Worm (Caenorhabditis elegans): ENCODE measurements around the gene zak-1.

The zak-1 gene

ce11 chrIII:6805397-6805796, 51.2 kb downstream of the zak-1 start:
- TF ChIP-seq ama-1 (optimal IDR thresholded peaks at IDR 0.05) = no peak
- TF ChIP-seq mec-3 (tag; optimal IDR thresholded peaks at IDR 0.05; ENCODE audit: borderline replicate concordance) = no peak
- TF ChIP-seq gmeb-2 (tag; optimal IDR thresholded peaks at IDR 0.05) = peak; percentile 44
- TF ChIP-seq dmd-4 (tag; optimal IDR thresholded peaks at IDR 0.05; ENCODE audit: borderline replicate concordance) = peak; percentile 35
- peak; percentile 13 for TF ChIP-seq madf-2 (tag; optimal IDR thresholded peaks at IDR 0.05)
- peak; percentile 35 for TF ChIP-seq ttx-3 (tag; optimal IDR thresholded peaks at IDR 0.05)
- TF ChIP-seq ceh-34 (tag; optimal IDR thresholded peaks at IDR 0.05) = peak; percentile 7
- TF ChIP-seq ceh-24 (tag; optimal IDR thresholded peaks at IDR 0.05) = no peak
- peak; percentile 40 for TF ChIP-seq nhr-232 (tag; optimal IDR thresholded peaks at IDR 0.05)
- peak; percentile 27 for TF ChIP-seq sdc-2 (tag; optimal IDR thresholded peaks at IDR 0.05)
- peak; percentile 18 for TF ChIP-seq lin-11 (tag; optimal IDR thresholded peaks at IDR 0.05)
- no peak for TF ChIP-seq ceh-2 (tag; optimal IDR thresholded peaks at IDR 0.05)
- TF ChIP-seq nfya-1 (tag; optimal IDR thresholded peaks at IDR 0.05) = no peak
- TF ChIP-seq fax-1 (tag; optimal IDR thresholded peaks at IDR 0.05) = peak; percentile 4
- peak; percentile 26 for TF ChIP-seq ceh-18 (tag; optimal IDR thresholded peaks at IDR 0.05)
- TF ChIP-seq ahr-1 (tag; optimal IDR thresholded peaks at IDR 0.05) = no peak
- TF ChIP-seq sox-4 (tag; optimal IDR thresholded peaks at IDR 0.05) = peak; percentile 33
- no peak for TF ChIP-seq syd-9 (tag; optimal IDR thresholded peaks at IDR 0.05)
- no peak for TF ChIP-seq hlh-13 (GFP tag; optimal IDR thresholded peaks at IDR 0.05)
- TF ChIP-seq odd-2 (tag; optimal IDR thresholded peaks at IDR 0.05) = no peak
- no peak for TF ChIP-seq pag-3 (tag; optimal IDR thresholded peaks at IDR 0.05; ENCODE audit: borderline replicate concordance)
- TF ChIP-seq ceh-48 (tag; optimal IDR thresholded peaks at IDR 0.05) = no peak
- TF ChIP-seq pat-9 (tag; optimal IDR thresholded peaks at IDR 0.05) = no peak
- no peak for TF ChIP-seq ceh-19 (GFP tag; optimal IDR thresholded peaks at IDR 0.05)
- no peak for TF ChIP-seq lim-6 (tag; optimal IDR thresholded peaks at IDR 0.05)
- no peak for TF ChIP-seq ceh-31 (tag; optimal IDR thresholded peaks at IDR 0.05)
- peak; percentile 21 for TF ChIP-seq ztf-16 (tag; optimal IDR thresholded peaks at IDR 0.05)
- peak; percentile 15 for TF ChIP-seq ref-2 (tag; optimal IDR thresholded peaks at IDR 0.05)
- no peak for TF ChIP-seq npax-4 (tag; optimal IDR thresholded peaks at IDR 0.05)
- no peak for TF ChIP-seq unc-42 (tag; optimal IDR thresholded peaks at IDR 0.05)
- TF ChIP-seq hlh-8 (tag; optimal IDR thresholded peaks at IDR 0.05) = peak; percentile 4
- no peak for TF ChIP-seq unc-3 (GFP tag; conservative IDR thresholded peaks at IDR 0.05)
- no peak for TF ChIP-seq unc-3 (tag; optimal IDR thresholded peaks at IDR 0.05)
- peak; percentile 58 for TF ChIP-seq K09A11.1 (tag; optimal IDR thresholded peaks at IDR 0.05; ENCODE audit: insufficient read depth)
- TF ChIP-seq pros-1 (tag; optimal IDR thresholded peaks at IDR 0.05) = no peak
- TF ChIP-seq fkh-10 (GFP tag; optimal IDR thresholded peaks at IDR 0.05) = no peak
- TF ChIP-seq pax-1 (tag; optimal IDR thresholded peaks at IDR 0.05) = no peak
- peak; percentile 47 for TF ChIP-seq elt-2 (tag; optimal IDR thresholded peaks at IDR 0.05)
- TF ChIP-seq zip-5 (tag; optimal IDR thresholded peaks at IDR 0.05) = no peak
- peak; percentile 65 for TF ChIP-seq unc-86 (tag; optimal IDR thresholded peaks at IDR 0.05)
- TF ChIP-seq unc-55 (GFP tag; optimal IDR thresholded peaks at IDR 0.05) = no peak
- peak; percentile 30 for TF ChIP-seq tbx-2 (tag; optimal IDR thresholded peaks at IDR 0.05)
- TF ChIP-seq hlh-6 (tag; optimal IDR thresholded peaks at IDR 0.05) = no peak
- peak; percentile 29 for TF ChIP-seq pha-2 (tag; optimal IDR thresholded peaks at IDR 0.05)
- TF ChIP-seq hlh-15 (tag; optimal IDR thresholded peaks at IDR 0.05) = peak; percentile 37
- TF ChIP-seq pha-4 (tag; optimal IDR thresholded peaks at IDR 0.05) = no peak
- peak; percentile 24 for TF ChIP-seq rnt-1 (tag; optimal IDR thresholded peaks at IDR 0.05)
- peak; percentile 11 for TF ChIP-seq K02D7.2 (tag; optimal IDR thresholded peaks at IDR 0.05)
- TF ChIP-seq ceh-14 (tag; optimal IDR thresholded peaks at IDR 0.05) = no peak
- TF ChIP-seq ets-4 (tag; optimal IDR thresholded peaks at IDR 0.05) = no peak
- TF ChIP-seq tbx-7 (tag; optimal IDR thresholded peaks at IDR 0.05) = no peak
- no peak for TF ChIP-seq nhr-11 (tag; optimal IDR thresholded peaks at IDR 0.05)
- no peak for TF ChIP-seq F13H6.1 (tag; optimal IDR thresholded peaks at IDR 0.05)
- peak; percentile 41 for TF ChIP-seq ceh-6 (GFP tag; optimal IDR thresholded peaks at IDR 0.05)
- TF ChIP-seq elt-4 (tag; optimal IDR thresholded peaks at IDR 0.05) = no peak
